Worm (Caenorhabditis elegans) whole organism, L3 larva: ENCODE measurements around the gene zhp-4.
A peak's percentile ranks its signal among the peaks of the same experiment; 100 is the strongest.

Experiments
- aly-2 ChIP-seq: fragments of 150-350 bp; optimal IDR thresholded peaks from 2 replicates; lab custom pipeline; 2014; ENCODE audit warnings: missing biosample characterization, missing genetic modification characterization
- ama-1 ChIP-seq: fragments of 150-350 bp; optimal IDR thresholded peaks from 2 replicates; lab custom pipeline; 2018
- ceh-82 ChIP-seq: fragments of 150-350 bp; optimal IDR thresholded peaks from 2 replicates; lab custom pipeline; 2014; ENCODE audit warnings: missing biosample characterization, missing genetic modification characterization
- egl-27 ChIP-seq: sonication (generic microtip); optimal IDR thresholded peaks from 4 replicates; lab custom pipeline; 2017; ENCODE audit warnings: missing biosample characterization, missing genetic modification reagents, missing genetic modification characterization
- elt-2 ChIP-seq: sonication (generic microtip); optimal IDR thresholded peaks from 2 replicates; lab custom pipeline; 2016; ENCODE audit warnings: missing genetic modification reagents, mild to moderate bottlenecking, missing genetic modification characterization, missing compliant biosample characterization
- elt-3 ChIP-seq, 3 experiments: fragments of 150-350 bp in 1 of 3; sonication (generic microtip) in 2 of 3; optimal IDR thresholded peaks; 2 replicates in 2 of 3; 4 replicates in 1 of 3; lab custom pipeline; 2014 to 2017; ENCODE audit warnings: missing biosample characterization in 3 of 3, missing genetic modification characterization in 3 of 3
- fos-1 ChIP-seq: fragments of 150-350 bp; optimal IDR thresholded peaks from 2 replicates; lab custom pipeline; 2014; ENCODE audit warnings: missing biosample characterization, missing genetic modification characterization
- jun-1 ChIP-seq: fragments of 150-350 bp; optimal IDR thresholded peaks from 2 replicates; lab custom pipeline; 2014; ENCODE audit warnings: missing biosample characterization, missing genetic modification reagents, missing genetic modification characterization
- lin-15B ChIP-seq: fragments of 150-350 bp; optimal IDR thresholded peaks from 2 replicates; lab custom pipeline; 2014; ENCODE audit warnings: missing biosample characterization, missing genetic modification characterization
- nhr-11 ChIP-seq: fragments of 150-350 bp; optimal IDR thresholded peaks from 2 replicates; lab custom pipeline; 2014; ENCODE audit warnings: missing biosample characterization, missing genetic modification characterization
- nhr-67 ChIP-seq: fragments of 150-350 bp; optimal IDR thresholded peaks from 2 replicates; lab custom pipeline; 2014; ENCODE audit warnings: missing biosample characterization, missing genetic modification characterization
- nhr-76 ChIP-seq: fragments of 150-350 bp; sonication (generic microtip); optimal IDR thresholded peaks from 5 replicates; lab custom pipeline; 2014; ENCODE audit warnings: missing biosample characterization, missing genetic modification characterization
- nhr-77 ChIP-seq: fragments of 150-350 bp; optimal IDR thresholded peaks from 2 replicates; lab custom pipeline; 2014; ENCODE audit warnings: missing biosample characterization, missing genetic modification characterization
- pha-4 ChIP-seq: fragments of 150-350 bp; optimal IDR thresholded peaks from 2 replicates; lab custom pipeline; 2014; ENCODE audit warnings: missing biosample characterization, missing genetic modification reagents, missing genetic modification characterization
- pqm-1 ChIP-seq: fragments of 150-350 bp; optimal IDR thresholded peaks from 2 replicates; lab custom pipeline; 2017; ENCODE audit warnings: missing biosample characterization, missing genetic modification characterization, inconsistent platforms
- skn-1 ChIP-seq: fragments of 150-350 bp; optimal IDR thresholded peaks from 2 replicates; lab custom pipeline; 2014; ENCODE audit warnings: missing biosample characterization, missing genetic modification characterization
- tbx-2 ChIP-seq: sonication (generic microtip); optimal IDR thresholded peaks from 2 replicates; lab custom pipeline; 2016; ENCODE audit warnings: mild to moderate bottlenecking, missing genetic modification characterization, missing compliant biosample characterization

The zhp-4 gene

DNA sequence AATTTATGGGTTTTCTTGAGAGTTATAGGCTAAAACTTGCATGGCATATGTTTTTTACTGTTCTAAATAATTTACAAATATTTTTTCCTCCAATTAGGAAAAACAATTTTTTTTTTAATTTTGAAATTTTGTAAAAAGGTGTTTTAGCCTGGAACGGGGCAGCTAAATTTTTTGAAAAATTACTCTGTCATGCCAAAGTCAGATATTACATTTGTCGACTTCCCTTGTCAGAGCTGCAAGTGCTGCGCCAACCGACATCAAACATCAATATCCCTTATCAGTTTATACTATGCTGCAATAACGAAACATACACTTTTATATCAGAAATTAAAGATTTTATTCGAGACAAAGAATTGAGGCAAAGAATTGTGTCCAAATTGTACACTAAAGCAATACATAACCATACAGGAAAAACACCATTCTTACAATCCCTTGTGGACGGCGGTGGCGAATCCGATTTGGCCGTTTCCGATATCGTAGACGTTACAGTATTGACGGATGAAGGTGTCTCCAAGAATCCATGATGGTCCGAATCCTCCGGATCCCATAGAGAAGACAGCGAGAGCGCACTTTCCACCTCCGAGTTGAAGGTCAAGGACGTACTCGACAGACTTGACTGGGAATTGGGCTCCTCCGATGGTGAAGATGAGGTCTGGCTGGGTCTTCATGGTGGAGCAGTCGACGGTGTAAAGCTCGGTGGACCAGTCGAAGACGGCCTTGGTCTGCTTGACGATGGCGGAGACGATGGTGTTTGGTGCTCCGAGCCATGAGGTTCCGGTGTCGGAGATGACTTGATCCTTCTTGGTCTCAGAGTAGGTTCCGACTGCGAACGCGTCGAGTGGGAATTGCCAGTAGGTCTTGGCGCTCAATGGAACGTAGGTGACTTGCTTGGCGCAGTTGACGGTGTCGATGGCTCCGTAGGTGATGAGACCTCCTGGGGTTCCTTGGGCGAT is 52.2 kb downstream of the zhp-4 start:
- peak; percentile 26 for TF ChIP-seq nhr-77 (tag; lab: Kevin White, UChicago)
- TF ChIP-seq lin-15B (tag; lab: Kevin White, UChicago), result no peak
- TF ChIP-seq ceh-82 (tag; lab: Kevin White, UChicago), result no peak
- TF ChIP-seq elt-2 (tag; lab: Kevin White, UChicago), result peak; percentile 78
- TF ChIP-seq nhr-67, result no peak
- no peak for TF ChIP-seq nhr-11 (tag; lab: Kevin White, UChicago)
- TF ChIP-seq pqm-1 (tag; lab: Kevin White, UChicago), result peak; percentile 40
- peak; percentile 56 for TF ChIP-seq ama-1
- TF ChIP-seq elt-3 (tag; optimal IDR thresholded peaks at IDR 0.05; lab: Kevin White, UChicago), result no peak
- peak; percentile 52 for TF ChIP-seq jun-1 (tag; lab: Kevin White, UChicago)
- no peak for TF ChIP-seq aly-2 (tag; lab: Kevin White, UChicago)
- peak; percentile 29 for TF ChIP-seq pha-4 (tag; lab: Kevin White, UChicago)
- TF ChIP-seq fos-1 (tag; lab: Kevin White, UChicago), result peak; percentile 21
- no peak for TF ChIP-seq skn-1 (tag; lab: Kevin White, UChicago)
- TF ChIP-seq egl-27 (tag; lab: Kevin White, UChicago), result no peak
- no peak for TF ChIP-seq nhr-76 (tag; lab: Kevin White, UChicago)
- TF ChIP-seq tbx-2, result no peak
- TF ChIP-seq, all 47 proteins: peak for 7
